Worm (Caenorhabditis elegans) whole organism, L3 larva: ENCODE data around the gene wago-4.

Experiments used
- R02D3.7 ChIP-seq: fragments of 150-350 bp; optimal IDR thresholded peaks from 2 replicates; lab custom pipeline; 2014; ENCODE audit warnings: missing biosample characterization, missing genetic modification characterization
- ZK546.5 ChIP-seq: sonication (generic microtip); optimal IDR thresholded peaks from 2 replicates; lab custom pipeline; 2017; ENCODE audit warnings: missing biosample characterization, missing genetic modification characterization
- aly-2 ChIP-seq: fragments of 150-350 bp; optimal IDR thresholded peaks from 2 replicates; lab custom pipeline; 2014; ENCODE audit warnings: missing biosample characterization, missing genetic modification characterization
- ama-1 ChIP-seq: fragments of 150-350 bp; optimal IDR thresholded peaks from 2 replicates; lab custom pipeline; 2018
- ceh-16 ChIP-seq: sonication (generic microtip); optimal IDR thresholded peaks from 2 replicates; lab custom pipeline; 2017; ENCODE audit warnings: missing biosample characterization, missing genetic modification characterization
- ceh-28 ChIP-seq: fragments of 150-350 bp; optimal IDR thresholded peaks from 2 replicates; lab custom pipeline; 2014; ENCODE audit warnings: missing biosample characterization, missing genetic modification reagents, missing genetic modification characterization
- ceh-82 ChIP-seq: fragments of 150-350 bp; optimal IDR thresholded peaks from 2 replicates; lab custom pipeline; 2014; ENCODE audit warnings: missing biosample characterization, missing genetic modification characterization
- ceh-9 ChIP-seq: sonication (generic microtip); optimal IDR thresholded peaks from 2 replicates; lab custom pipeline; 2018; ENCODE audit warnings: missing biosample characterization, missing genetic modification characterization
- daf-12 ChIP-seq: fragments of 150-350 bp; optimal IDR thresholded peaks from 2 replicates; lab custom pipeline; 2014; ENCODE audit warnings: missing biosample characterization, missing genetic modification reagents, missing genetic modification characterization
- egl-27 ChIP-seq: sonication (generic microtip); optimal IDR thresholded peaks from 4 replicates; lab custom pipeline; 2017; ENCODE audit warnings: missing biosample characterization, missing genetic modification reagents, missing genetic modification characterization
- egl-5 ChIP-seq: fragments of 150-350 bp; optimal IDR thresholded peaks from 2 replicates; lab custom pipeline; 2017; ENCODE audit warnings: missing biosample characterization, missing genetic modification reagents, missing genetic modification characterization, inconsistent platforms
- elt-1 ChIP-seq: fragments of 150-350 bp; optimal IDR thresholded peaks from 2 replicates; lab custom pipeline; 2014; ENCODE audit warnings: missing biosample characterization, missing genetic modification characterization
- elt-2 ChIP-seq: sonication (generic microtip); optimal IDR thresholded peaks from 2 replicates; lab custom pipeline; 2016; ENCODE audit warnings: missing genetic modification reagents, mild to moderate bottlenecking, missing genetic modification characterization, missing compliant biosample characterization
- elt-3 ChIP-seq, 3 experiments: fragments of 150-350 bp in 1 of 3; sonication (generic microtip) in 2 of 3; optimal IDR thresholded peaks; 2 replicates in 2 of 3; 4 replicates in 1 of 3; lab custom pipeline; 2014 to 2017; ENCODE audit warnings: missing biosample characterization in 3 of 3, missing genetic modification characterization in 3 of 3
- eor-1 ChIP-seq, 2 experiments: fragments of 150-350 bp; optimal IDR thresholded peaks; 2 replicates each; lab custom pipeline; 2014 to 2018; ENCODE audit warnings: missing biosample characterization in 2 of 2, missing genetic modification characterization in 2 of 2
- fkh-10 ChIP-seq: sonication (generic microtip); optimal IDR thresholded peaks from 2 replicates; lab custom pipeline; 2017; ENCODE audit warnings: missing biosample characterization, missing genetic modification reagents, missing genetic modification characterization
- fkh-2 ChIP-seq: fragments of 150-350 bp; optimal IDR thresholded peaks from 2 replicates; lab custom pipeline; 2014; ENCODE audit warnings: missing biosample characterization, missing genetic modification reagents, missing genetic modification characterization
- fos-1 ChIP-seq: fragments of 150-350 bp; optimal IDR thresholded peaks from 2 replicates; lab custom pipeline; 2014; ENCODE audit warnings: missing biosample characterization, missing genetic modification characterization
- hmg-11 ChIP-seq: sonication (generic microtip); optimal IDR thresholded peaks from 2 replicates; lab custom pipeline; 2016; ENCODE audit warnings: missing genetic modification characterization, missing compliant biosample characterization
- jun-1 ChIP-seq: fragments of 150-350 bp; optimal IDR thresholded peaks from 2 replicates; lab custom pipeline; 2014; ENCODE audit warnings: missing biosample characterization, missing genetic modification reagents, missing genetic modification characterization
- lin-15B ChIP-seq: fragments of 150-350 bp; optimal IDR thresholded peaks from 2 replicates; lab custom pipeline; 2014; ENCODE audit warnings: missing biosample characterization, missing genetic modification characterization
- lin-39 ChIP-seq: fragments of 150-350 bp; optimal IDR thresholded peaks from 2 replicates; lab custom pipeline; 2018; ENCODE audit warnings: missing biosample characterization, missing genetic modification reagents, missing genetic modification characterization
- lsy-12 ChIP-seq: sonication (generic microtip); optimal IDR thresholded peaks from 2 replicates; lab custom pipeline; 2016; ENCODE audit warnings: mild to moderate bottlenecking, missing genetic modification characterization, missing compliant biosample characterization
- mdl-1 ChIP-seq: fragments of 150-350 bp; optimal IDR thresholded peaks from 2 replicates; lab custom pipeline; 2014; ENCODE audit warnings: missing biosample characterization, missing genetic modification characterization
- mml-1 ChIP-seq: fragments of 150-350 bp; sonication (generic microtip); optimal IDR thresholded peaks from 3 replicates; lab custom pipeline; 2014; ENCODE audit warnings: missing biosample characterization, missing genetic modification characterization
- nfya-1 ChIP-seq: sonication (generic microtip); optimal IDR thresholded peaks from 2 replicates; lab custom pipeline; 2017; ENCODE audit warnings: missing genetic modification characterization, mild to moderate bottlenecking, missing compliant biosample characterization, antibody characterized with exemption, moderate library complexity; ENCODE audit not compliant: insufficient read depth
- nhr-11 ChIP-seq: fragments of 150-350 bp; optimal IDR thresholded peaks from 2 replicates; lab custom pipeline; 2014; ENCODE audit warnings: missing biosample characterization, missing genetic modification characterization
- nhr-12 ChIP-seq: fragments of 150-350 bp; optimal IDR thresholded peaks from 2 replicates; lab custom pipeline; 2014; ENCODE audit warnings: missing biosample characterization, missing genetic modification characterization
- nhr-23 ChIP-seq: fragments of 150-350 bp; optimal IDR thresholded peaks from 2 replicates; lab custom pipeline; 2014; ENCODE audit warnings: missing biosample characterization, missing genetic modification reagents, missing genetic modification characterization
- nhr-237 ChIP-seq: fragments of 150-350 bp; optimal IDR thresholded peaks from 2 replicates; lab custom pipeline; 2014; ENCODE audit warnings: missing biosample characterization, missing genetic modification characterization
- nhr-25 ChIP-seq: sonication (generic microtip); optimal IDR thresholded peaks from 2 replicates; lab custom pipeline; 2017; ENCODE audit warnings: missing biosample characterization, missing genetic modification characterization
- nhr-28 ChIP-seq: fragments of 150-350 bp; optimal IDR thresholded peaks from 2 replicates; lab custom pipeline; 2014; ENCODE audit warnings: missing biosample characterization, missing genetic modification characterization
- nhr-43 ChIP-seq: sonication (generic microtip); optimal IDR thresholded peaks from 2 replicates; lab custom pipeline; 2016; ENCODE audit warnings: mild to moderate bottlenecking, missing genetic modification characterization, missing compliant biosample characterization; ENCODE audit not compliant: poor library complexity, severe bottlenecking
- nhr-67 ChIP-seq: fragments of 150-350 bp; optimal IDR thresholded peaks from 2 replicates; lab custom pipeline; 2014; ENCODE audit warnings: missing biosample characterization, missing genetic modification characterization
- nhr-76 ChIP-seq: fragments of 150-350 bp; sonication (generic microtip); optimal IDR thresholded peaks from 5 replicates; lab custom pipeline; 2014; ENCODE audit warnings: missing biosample characterization, missing genetic modification characterization
- nhr-77 ChIP-seq: fragments of 150-350 bp; optimal IDR thresholded peaks from 2 replicates; lab custom pipeline; 2014; ENCODE audit warnings: missing biosample characterization, missing genetic modification characterization
- pha-4 ChIP-seq: fragments of 150-350 bp; optimal IDR thresholded peaks from 2 replicates; lab custom pipeline; 2014; ENCODE audit warnings: missing biosample characterization, missing genetic modification reagents, missing genetic modification characterization
- pqm-1 ChIP-seq: fragments of 150-350 bp; optimal IDR thresholded peaks from 2 replicates; lab custom pipeline; 2017; ENCODE audit warnings: missing biosample characterization, missing genetic modification characterization, inconsistent platforms
- sea-2 ChIP-seq: fragments of 150-350 bp; sonication (generic microtip); optimal IDR thresholded peaks from 4 replicates; lab custom pipeline; 2014; ENCODE audit warnings: missing biosample characterization, missing genetic modification reagents, missing genetic modification characterization
- skn-1 ChIP-seq: fragments of 150-350 bp; optimal IDR thresholded peaks from 2 replicates; lab custom pipeline; 2014; ENCODE audit warnings: missing biosample characterization, missing genetic modification characterization
- snpc-4 ChIP-seq: fragments of 150-350 bp; optimal IDR thresholded peaks from 2 replicates; lab custom pipeline; 2014; ENCODE audit warnings: missing biosample characterization, missing genetic modification characterization
- tbx-2 ChIP-seq: sonication (generic microtip); optimal IDR thresholded peaks from 2 replicates; lab custom pipeline; 2016; ENCODE audit warnings: mild to moderate bottlenecking, missing genetic modification characterization, missing compliant biosample characterization
- unc-39 ChIP-seq: sonication (generic microtip); optimal IDR thresholded peaks from 4 replicates; lab custom pipeline; 2017; ENCODE audit warnings: missing biosample characterization, missing genetic modification characterization
- unc-62 ChIP-seq: fragments of 150-350 bp; sonication (generic microtip); optimal IDR thresholded peaks from 4 replicates; lab custom pipeline; 2014; ENCODE audit warnings: missing biosample characterization, missing genetic modification reagents, missing genetic modification characterization
- zag-1 ChIP-seq: fragments of 150-350 bp; optimal IDR thresholded peaks from 2 replicates; lab custom pipeline; 2014; ENCODE audit warnings: missing biosample characterization, missing genetic modification characterization
- ztf-11 ChIP-seq: fragments of 150-350 bp; optimal IDR thresholded peaks from 2 replicates; lab custom pipeline; 2014; ENCODE audit warnings: missing biosample characterization, missing genetic modification characterization
- ztf-4 ChIP-seq: fragments of 150-350 bp; optimal IDR thresholded peaks from 2 replicates; lab custom pipeline; 2014; ENCODE audit warnings: missing biosample characterization, missing genetic modification characterization

wago-4 gene

DNA sequence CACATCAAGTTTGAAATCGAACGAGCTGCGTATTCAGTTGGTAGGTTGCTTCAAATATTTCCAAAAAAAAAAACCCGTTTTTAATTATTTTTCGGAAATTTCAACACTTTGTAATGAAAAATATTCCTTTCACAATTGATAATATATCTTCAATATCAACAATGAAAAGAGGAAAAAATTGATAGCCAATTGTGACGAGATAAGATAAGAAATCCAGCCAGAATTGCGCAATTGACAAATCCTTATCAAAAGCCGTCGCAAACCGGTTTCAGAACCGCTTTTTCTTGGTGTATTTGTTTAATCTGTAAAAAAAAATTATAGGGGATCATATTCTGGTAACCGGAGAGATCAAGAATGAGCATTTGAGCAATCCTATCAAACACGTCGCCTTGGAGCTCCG, 23.1 kb downstream of the wago-4 start:
- TF ChIP-seq nhr-67 (tag; lab: Kevin White, UChicago): no peak
- no peak for TF ChIP-seq fos-1 (tag; lab: Kevin White, UChicago)
- peak; percentile 45 for TF ChIP-seq nhr-23 (tag; lab: Kevin White, UChicago)
- no peak for TF ChIP-seq nhr-77
- TF ChIP-seq nhr-43 (tag; lab: Kevin White, UChicago): peak; percentile 68
- no peak for TF ChIP-seq pha-4
- TF ChIP-seq snpc-4 (tag; lab: Kevin White, UChicago): no peak
- TF ChIP-seq jun-1 (tag; lab: Kevin White, UChicago): no peak
- TF ChIP-seq elt-3 (tag; optimal IDR thresholded peaks at IDR 0.05; lab: Kevin White, UChicago): peak; percentile 51 to 85 (median 83)
- TF ChIP-seq, all 47 proteins: peak for 3

DNA sequence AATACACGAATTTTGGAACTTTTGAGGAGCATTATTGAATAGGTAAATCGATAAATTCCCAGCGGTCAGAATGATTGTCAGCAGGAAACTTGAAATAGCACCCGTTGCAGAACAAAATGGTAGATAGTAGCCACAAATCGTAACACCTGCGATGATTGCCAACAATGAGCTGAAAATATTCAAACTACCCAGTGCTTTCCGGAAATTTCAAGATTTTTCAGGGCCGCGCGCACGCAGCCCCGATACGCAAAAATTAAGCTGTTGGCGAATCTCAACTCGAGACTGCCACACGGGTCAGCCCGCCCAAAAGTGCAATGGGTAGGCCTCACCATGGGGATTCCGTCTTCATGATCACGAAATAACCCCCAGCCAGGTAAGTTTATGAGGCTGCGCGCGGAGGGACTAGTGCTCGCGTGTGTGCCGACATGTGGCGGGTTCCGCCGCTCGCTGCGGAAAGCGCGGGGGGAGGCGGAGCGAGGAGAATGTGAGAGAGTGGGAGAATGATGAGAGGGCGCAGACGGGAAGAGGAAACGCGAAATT, 25.3 kb downstream of the wago-4 start:
- TF ChIP-seq ama-1 (lab: Kevin White, UChicago) (peak; percentile 100), fos-1 (tag; lab: Kevin White, UChicago) (peak; percentile 17), hmg-11 (peak; percentile 96), tbx-2 (tag; lab: Kevin White, UChicago) (peak; percentile 94), lin-15B (peak; percentile 72), pqm-1 (tag; lab: Kevin White, UChicago) (peak; percentile 88), ZK546.5 (tag; lab: Kevin White, UChicago) (no peak), nfya-1 (peak; percentile 88), nhr-77 (peak; percentile 86), pha-4 (peak; percentile 87), ztf-11 (tag; lab: Kevin White, UChicago) (no peak), elt-2 (tag; lab: Kevin White, UChicago) (peak; percentile 87), unc-62 (GFP tag; lab: Kevin White, UChicago) (peak; percentile 50), jun-1 (tag; lab: Kevin White, UChicago) (peak; percentile 95), ceh-9 (tag; lab: Kevin White, UChicago) (no peak), fkh-2 (tag; lab: Kevin White, UChicago) (peak; percentile 51), lin-39 (tag; lab: Kevin White, UChicago) (peak; percentile 95), daf-12 (tag; lab: Kevin White, UChicago) (peak; percentile 16), ceh-28 (tag; lab: Kevin White, UChicago) (peak; percentile 86), eor-1 (tag; optimal IDR thresholded peaks at IDR 0.05; lab: Kevin White, UChicago) (no peak), skn-1 (tag; lab: Kevin White, UChicago) (peak; percentile 75), ceh-82 (tag; lab: Kevin White, UChicago) (peak; percentile 89), nhr-43 (tag; lab: Kevin White, UChicago) (peak; percentile 96), ztf-4 (tag; lab: Kevin White, UChicago) (peak; percentile 41), nhr-28 (tag; lab: Kevin White, UChicago) (peak; percentile 78), egl-5 (tag; lab: Kevin White, UChicago) (peak; percentile 39), zag-1 (tag; lab: Kevin White, UChicago) (peak; percentile 52), nhr-237 (no peak), nhr-25 (tag; lab: Kevin White, UChicago) (peak; percentile 95), mml-1 (tag; lab: Kevin White, UChicago) (no peak), nhr-23 (tag; lab: Kevin White, UChicago) (peak; percentile 88), ceh-16 (tag; lab: Kevin White, UChicago) (peak; percentile 23), nhr-12 (tag; lab: Kevin White, UChicago) (no peak), unc-39 (tag; lab: Kevin White, UChicago) (no peak), mdl-1 (tag; lab: Kevin White, UChicago) (peak; percentile 20), elt-1 (tag; lab: Kevin White, UChicago) (no peak), nhr-76 (tag; lab: Kevin White, UChicago) (peak; percentile 56), sea-2 (GFP tag; lab: Kevin White, UChicago) (no peak), nhr-11 (tag; lab: Kevin White, UChicago) (peak; percentile 21), snpc-4 (tag; lab: Kevin White, UChicago) (peak; percentile 100), egl-27 (tag; lab: Kevin White, UChicago) (no peak), elt-3 (tag; optimal IDR thresholded peaks at IDR 0.05; lab: Kevin White, UChicago) (peak; percentile 45 to 96 (median 85)), R02D3.7 (peak; percentile 81), lsy-12 (tag; lab: Kevin White, UChicago) (peak; percentile 91), fkh-10 (no peak), aly-2 (tag; lab: Kevin White, UChicago) (peak; percentile 94), nhr-67 (tag; lab: Kevin White, UChicago) (no peak)
